Fruit fly (Drosophila melanogaster) whole organism, prepupa: ENCODE data around the gene CG14817.

Source experiments
- Blimp-1 ChIP-seq: fragments of 200-800 bp; sonication (Bioruptor generic); optimal IDR thresholded peaks from 3 replicates; lab custom pipeline; 2017; ENCODE audit warnings: missing biosample characterization, missing genetic modification characterization, mild to moderate bottlenecking, moderate library complexity, missing genetic modification reagents
- CG11294 ChIP-seq: fragments of 200-800 bp; sonication (Bioruptor generic); IDR thresholded peaks from 2 replicates; pipeline ENCODE4 v1.3.6; 2022; ENCODE audit warnings: missing biosample characterization, missing genetic modification characterization
- CG1621 ChIP-seq: fragments of 200-800 bp; sonication (Bioruptor generic); optimal IDR thresholded peaks from 3 replicates; lab custom pipeline; 2018; ENCODE audit warnings: missing biosample characterization, mild to moderate bottlenecking, missing genetic modification characterization
- CG16779 ChIP-seq: fragments of 200-800 bp; sonication (Bioruptor generic); optimal IDR thresholded peaks from 3 replicates; lab custom pipeline; 2017; ENCODE audit warnings: missing biosample characterization, mild to moderate bottlenecking, missing genetic modification characterization
- CG31627 ChIP-seq: fragments of 200-800 bp; sonication (Bioruptor generic); optimal IDR thresholded peaks from 3 replicates; lab custom pipeline; 2016; ENCODE audit warnings: missing biosample characterization, missing genetic modification characterization
- CG32006 ChIP-seq: fragments of 200-800 bp; sonication (Bioruptor generic); optimal IDR thresholded peaks from 3 replicates; lab custom pipeline; 2017; ENCODE audit warnings: missing biosample characterization, mild to moderate bottlenecking, missing genetic modification characterization
- CG34406 ChIP-seq: fragments of 200-800 bp; sonication (Bioruptor generic); optimal IDR thresholded peaks from 3 replicates; lab custom pipeline; 2016; ENCODE audit warnings: missing biosample characterization, missing genetic modification characterization
- CG3919 ChIP-seq: fragments of 200-800 bp; sonication (Bioruptor generic); optimal IDR thresholded peaks from 3 replicates; lab custom pipeline; 2016; ENCODE audit warnings: missing biosample characterization, missing genetic modification characterization
- CG4318 ChIP-seq: fragments of 200-800 bp; sonication (Bioruptor generic); optimal IDR thresholded peaks from 3 replicates; lab custom pipeline; 2017; ENCODE audit warnings: missing biosample characterization, mild to moderate bottlenecking, missing genetic modification characterization
- CG6163 ChIP-seq: fragments of 200-800 bp; sonication (Bioruptor generic); IDR thresholded peaks from 3 replicates; pipeline ENCODE4 v1.3.6; 2022; ENCODE audit warnings: missing biosample characterization, missing genetic modification characterization
- CG6808 ChIP-seq: fragments of 200-800 bp; sonication (Bioruptor generic); optimal IDR thresholded peaks from 3 replicates; lab custom pipeline; 2017; ENCODE audit warnings: missing biosample characterization, missing genetic modification characterization, mild to moderate bottlenecking, moderate library complexity, missing genetic modification reagents
- CG6854 ChIP-seq: fragments of 200-800 bp; sonication (Bioruptor generic); optimal IDR thresholded peaks from 2 replicates; lab custom pipeline; 2017; ENCODE audit warnings: missing biosample characterization, mild to moderate bottlenecking, missing genetic modification characterization
- CG7368 ChIP-seq: fragments of 200-800 bp; sonication (Bioruptor generic); optimal IDR thresholded peaks from 3 replicates; lab custom pipeline; 2016; ENCODE audit warnings: missing biosample characterization, missing genetic modification characterization
- CG8119 ChIP-seq: fragments of 200-800 bp; sonication (Bioruptor generic); IDR thresholded peaks from 3 replicates; pipeline ENCODE4 v1.3.6; 2022; ENCODE audit warnings: missing biosample characterization, missing genetic modification characterization
- CG8319 ChIP-seq: fragments of 200-800 bp; sonication (Bioruptor generic); optimal IDR thresholded peaks from 3 replicates; lab custom pipeline; 2016; ENCODE audit warnings: missing biosample characterization, missing genetic modification characterization
- CG8632 ChIP-seq: fragments of 200-800 bp; sonication (Bioruptor generic); optimal IDR thresholded peaks from 3 replicates; lab custom pipeline; 2016; ENCODE audit warnings: missing biosample characterization, missing genetic modification characterization
- Eip78C ChIP-seq: fragments of 200-800 bp; sonication (Bioruptor generic); peaks from one replicate; lab custom pipeline; 2016; ENCODE audit warnings: missing biosample characterization, missing genetic modification characterization
- Eip93F ChIP-seq: fragments of 200-800 bp; sonication (Bioruptor generic); optimal IDR thresholded peaks from 2 replicates; lab custom pipeline; 2016; ENCODE audit warnings: missing biosample characterization, mild to moderate bottlenecking, missing genetic modification characterization
- Ets96B ChIP-seq: fragments of 200-800 bp; optimal IDR thresholded peaks from 2 replicates; lab custom pipeline; 2019; ENCODE audit warnings: missing biosample characterization, mild to moderate bottlenecking, missing genetic modification characterization, moderate library complexity
- Hr38 ChIP-seq: sonication (Bioruptor generic); optimal IDR thresholded peaks from 2 replicates; lab custom pipeline; 2016; ENCODE audit warnings: missing biosample characterization, missing genetic modification characterization
- Hr39 ChIP-seq: fragments of 200-800 bp; sonication (Bioruptor generic); optimal IDR thresholded peaks from 2 replicates; lab custom pipeline; 2016; ENCODE audit warnings: missing biosample characterization, missing genetic modification characterization
- Hr4 ChIP-seq: fragments of 200-800 bp; sonication (Bioruptor generic); optimal IDR thresholded peaks from 3 replicates; lab custom pipeline; 2016; ENCODE audit warnings: missing biosample characterization, missing genetic modification characterization
- Lpt ChIP-seq: fragments of 200-800 bp; sonication (Bioruptor generic); optimal IDR thresholded peaks from 3 replicates; lab custom pipeline; 2016; ENCODE audit warnings: missing biosample characterization, missing genetic modification characterization
- Met ChIP-seq: fragments of 200-800 bp; sonication (Bioruptor generic); optimal IDR thresholded peaks from 3 replicates; lab custom pipeline; 2016; ENCODE audit warnings: missing biosample characterization, missing genetic modification characterization
- OdsH ChIP-seq: fragments of 200-800 bp; sonication (Bioruptor generic); optimal IDR thresholded peaks from 3 replicates; lab custom pipeline; 2016; ENCODE audit warnings: missing biosample characterization, missing genetic modification characterization
- Smox ChIP-seq: fragments of 200-800 bp; sonication (Bioruptor generic); optimal IDR thresholded peaks from 3 replicates; lab custom pipeline; 2016; ENCODE audit warnings: missing biosample characterization, missing genetic modification characterization
- Sox14 ChIP-seq: fragments of 200-800 bp; sonication (Bioruptor generic); optimal IDR thresholded peaks from 3 replicates; lab custom pipeline; 2016; ENCODE audit warnings: missing biosample characterization, missing genetic modification characterization
- achi ChIP-seq: fragments of 200-800 bp; sonication (Bioruptor generic); optimal IDR thresholded peaks from 3 replicates; lab custom pipeline; 2016; ENCODE audit warnings: missing biosample characterization, missing genetic modification characterization
- acj6 ChIP-seq: fragments of 200-800 bp; sonication (Bioruptor generic); optimal IDR thresholded peaks from 3 replicates; lab custom pipeline; 2016; ENCODE audit warnings: missing biosample characterization, missing genetic modification characterization
- cyc ChIP-seq: fragments of 200-800 bp; sonication (Bioruptor generic); optimal IDR thresholded peaks from 3 replicates; lab custom pipeline; 2016; ENCODE audit warnings: missing biosample characterization, missing genetic modification characterization
- dac ChIP-seq: fragments of 200-800 bp; sonication (Bioruptor generic); optimal IDR thresholded peaks from 2 replicates; lab custom pipeline; 2017; ENCODE audit warnings: missing biosample characterization, mild to moderate bottlenecking, missing genetic modification characterization
- dsx ChIP-seq: fragments of 200-800 bp; optimal IDR thresholded peaks from 3 replicates; lab custom pipeline; 2019; ENCODE audit warnings: missing biosample characterization, mild to moderate bottlenecking, missing genetic modification characterization, moderate library complexity; ENCODE audit not compliant: poor library complexity, severe bottlenecking
- esn ChIP-seq: fragments of 200-800 bp; sonication (Bioruptor generic); optimal IDR thresholded peaks from 2 replicates; lab custom pipeline; 2016; ENCODE audit warnings: missing biosample characterization, mild to moderate bottlenecking, missing genetic modification characterization, moderate library complexity
- fd59A ChIP-seq: fragments of 200-800 bp; sonication (Bioruptor generic); optimal IDR thresholded peaks from 2 replicates; lab custom pipeline; 2017; ENCODE audit warnings: missing biosample characterization, mild to moderate bottlenecking, missing genetic modification characterization, missing genetic modification reagents
- fd85E ChIP-seq: fragments of 200-800 bp; sonication (Bioruptor generic); optimal IDR thresholded peaks from 3 replicates; lab custom pipeline; 2016; ENCODE audit warnings: missing biosample characterization, missing genetic modification characterization
- fkh ChIP-seq: fragments of 200-800 bp; sonication (Bioruptor generic); optimal IDR thresholded peaks from 3 replicates; lab custom pipeline; 2017; ENCODE audit warnings: missing biosample characterization, mild to moderate bottlenecking, missing genetic modification characterization, moderate library complexity
- lz ChIP-seq: fragments of 200-800 bp; sonication (Bioruptor generic); optimal IDR thresholded peaks from 3 replicates; lab custom pipeline; 2016; ENCODE audit warnings: missing biosample characterization, missing genetic modification characterization
- pdm3 ChIP-seq: fragments of 200-800 bp; sonication (Bioruptor generic); optimal IDR thresholded peaks from 3 replicates; lab custom pipeline; 2016; ENCODE audit warnings: missing biosample characterization, missing genetic modification characterization
- salr ChIP-seq, 2 experiments: fragments of 200-800 bp; sonication (Bioruptor generic); optimal IDR thresholded peaks; 3 replicates each; lab custom pipeline; 2016 to 2018; ENCODE audit warnings: missing biosample characterization in 2 of 2, missing genetic modification characterization in 2 of 2, mild to moderate bottlenecking in 1 of 2
- ss ChIP-seq, 2 experiments: fragments of 200-800 bp; sonication (Bioruptor generic); optimal IDR thresholded peaks; 2 replicates in 1 of 2; 3 replicates in 1 of 2; lab custom pipeline; 2017 to 2018; ENCODE audit warnings: mild to moderate bottlenecking in 2 of 2, missing biosample characterization in 2 of 2, missing genetic modification characterization in 2 of 2, moderate library complexity in 1 of 2
- topi ChIP-seq: fragments of 200-800 bp; sonication (Bioruptor generic); optimal IDR thresholded peaks from 3 replicates; lab custom pipeline; 2016; ENCODE audit warnings: missing biosample characterization, missing genetic modification characterization
- vri ChIP-seq: fragments of 200-800 bp; sonication (Bioruptor generic); optimal IDR thresholded peaks from 3 replicates; lab custom pipeline; 2016; ENCODE audit warnings: missing biosample characterization, mild to moderate bottlenecking, missing genetic modification characterization

Gene CG14817

DNA sequence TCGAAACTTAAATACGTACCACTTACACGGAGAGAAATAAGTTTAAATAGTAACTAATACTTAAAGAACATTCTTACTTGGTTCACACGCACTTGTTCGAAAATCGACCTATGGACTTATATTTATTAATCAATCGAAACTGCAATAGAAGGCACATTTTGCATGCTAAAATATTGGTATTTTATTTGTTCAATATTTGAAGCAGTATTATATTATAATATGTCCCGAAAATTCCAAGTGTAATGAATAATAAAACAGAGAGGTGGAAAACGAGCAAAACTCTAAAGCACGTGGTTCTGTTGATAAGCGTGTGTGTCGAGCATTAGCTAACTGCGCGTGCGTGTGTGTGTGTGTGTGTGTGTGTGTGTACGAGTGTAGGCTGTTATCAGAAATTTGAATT, 27.2 kb downstream of the CG14817 start (continued):
- TF ChIP-seq CG6163 (GFP tag; lab: Robert Waterston, UW) (no peak), CG8632 (GFP tag; lab: Kevin White, UChicago) (no peak), Met (peak; percentile 42), achi (GFP tag; lab: Kevin White, UChicago) (peak; percentile 9), CG34406 (GFP tag; lab: Kevin White, UChicago) (no peak), CG3919 (GFP tag; lab: Kevin White, UChicago) (no peak), cyc (GFP tag; lab: Kevin White, UChicago) (peak; percentile 7), Sox14 (GFP tag; lab: Kevin White, UChicago) (no peak), Hr39 (GFP tag; lab: Kevin White, UChicago) (peak; percentile 27), CG1621 (no peak), Hr38 (GFP tag; lab: Kevin White, UChicago) (no peak), CG6854 (GFP tag; lab: Kevin White, UChicago) (no peak), topi (peak; percentile 11), Eip93F (GFP tag; lab: Kevin White, UChicago) (no peak), Ets96B (tag; lab: Kevin White, UChicago) (no peak), acj6 (GFP tag; lab: Kevin White, UChicago) (peak; percentile 2), Lpt (GFP tag; lab: Kevin White, UChicago) (no peak), CG8319 (GFP tag; lab: Kevin White, UChicago) (no peak), esn (peak; percentile 43), pdm3 (GFP tag; lab: Kevin White, UChicago) (peak; percentile 14), CG16779 (no peak), Eip78C (peak; percentile 70), fd59A (GFP tag; lab: Kevin White, UChicago) (no peak), CG32006 (GFP tag; lab: Kevin White, UChicago) (peak; percentile 41), salr (GFP tag; optimal IDR thresholded peaks at IDR 0.05; lab: Kevin White, UChicago) (no peak), fkh (GFP tag; lab: Kevin White, UChicago) (peak; percentile 69), Blimp-1 (GFP tag; lab: Kevin White, UChicago) (no peak), CG8119 (GFP tag; lab: Robert Waterston, UW) (no peak), CG6808 (GFP tag; lab: Kevin White, UChicago) (no peak), CG7368 (GFP tag; lab: Kevin White, UChicago) (no peak), dsx (GFP tag; lab: Kevin White, UChicago) (no peak), CG31627 (GFP tag; lab: Kevin White, UChicago) (peak; percentile 5), ss (GFP tag; optimal IDR thresholded peaks at IDR 0.05; lab: Kevin White, UChicago) (no peak), Hr4 (peak; percentile 18), vri (GFP tag; lab: Kevin White, UChicago) (peak; percentile 85), fd85E (no peak), lz (peak; percentile 6), Smox (GFP tag; lab: Kevin White, UChicago) (peak; percentile 30), OdsH (GFP tag; lab: Kevin White, UChicago) (peak; percentile 18), CG4318 (GFP tag; lab: Kevin White, UChicago) (no peak), dac (GFP tag; lab: Kevin White, UChicago) (no peak), CG11294 (GFP tag; lab: Robert Waterston, UW) (no peak)
